Worm (Caenorhabditis elegans) whole organism, L2 larva: ENCODE results near the gene aptf-4.

Experiments
- elt-3 ChIP-seq: sonication (generic microtip); optimal IDR thresholded peaks from 2 replicates; lab custom pipeline; 2017; ENCODE audit warnings: missing biosample characterization, missing genetic modification characterization
- nhr-129 ChIP-seq: fragments of 150-350 bp; optimal IDR thresholded peaks from 2 replicates; lab custom pipeline; 2014; ENCODE audit warnings: missing biosample characterization, missing genetic modification characterization
- sma-9 ChIP-seq, 2 experiments: fragments of 150-350 bp in 1 of 2; sonication (generic microtip) in 1 of 2; optimal IDR thresholded peaks; 2 replicates each; lab custom pipeline; 2014 to 2016; ENCODE audit warnings: missing genetic modification characterization in 2 of 2, mild to moderate bottlenecking in 1 of 2, missing biosample characterization in 1 of 2, missing compliant biosample characterization in 1 of 2, missing genetic modification reagents in 1 of 2, moderate library complexity in 1 of 2

DNA sequence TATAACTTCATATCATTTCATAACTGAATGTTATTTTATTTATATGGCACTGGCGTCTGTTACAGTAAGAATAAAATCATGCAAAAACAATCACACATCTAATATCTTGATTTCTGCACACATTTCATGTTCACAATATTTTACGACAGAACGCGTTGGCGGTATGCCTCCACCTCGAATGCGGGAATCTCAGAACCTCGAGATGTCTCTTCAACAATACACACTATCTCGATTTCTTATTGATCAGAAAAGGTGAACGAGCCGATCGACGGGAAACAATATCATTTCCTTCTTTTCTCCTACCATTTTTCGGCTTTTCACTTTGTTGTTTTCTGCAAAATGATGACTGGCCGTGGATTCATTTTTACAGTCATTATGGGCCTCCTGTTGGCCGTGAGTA, 16.9 kb downstream of the aptf-4 start, which contains the start of gene F28C6.10:
- TF ChIP-seq sma-9 (GFP tag; optimal IDR thresholded peaks at IDR 0.05; lab: Kevin White, UChicago) (no peak), sma-9 (tag; optimal IDR thresholded peaks at IDR 0.05; lab: Kevin White, UChicago) (no peak), nhr-129 (no peak), elt-3 (tag; lab: Kevin White, UChicago) (no peak)
